Worm (Caenorhabditis elegans) whole organism, early embryonic: ENCODE results near the gene mrps-34.

ENCODE experiments used
- B0310.2 ChIP-seq: sonication (generic microtip); optimal IDR thresholded peaks from 2 replicates; lab custom pipeline; 2016; ENCODE audit warnings: mild to moderate bottlenecking, missing genetic modification characterization, missing compliant biosample characterization
- F13C5.2 ChIP-seq: sonication (generic microtip); optimal IDR thresholded peaks from 2 replicates; lab custom pipeline; 2017; ENCODE audit warnings: mild to moderate bottlenecking, missing genetic modification characterization, inconsistent platforms, missing compliant biosample characterization
- aly-1 ChIP-seq: sonication (generic microtip); optimal IDR thresholded peaks from 2 replicates; lab custom pipeline; 2016; ENCODE audit warnings: missing genetic modification characterization, missing compliant biosample characterization
- ama-1 ChIP-seq: fragments of 150-350 bp; optimal IDR thresholded peaks from 2 replicates; lab custom pipeline; 2014
- ceh-13 ChIP-seq: fragments of 200-800 bp; sonication (Bioruptor generic); optimal IDR thresholded peaks from 2 replicates; lab custom pipeline; 2018; ENCODE audit warnings: mild to moderate bottlenecking, missing genetic modification characterization, missing compliant biosample characterization
- ceh-36 ChIP-seq: sonication (generic microtip); optimal IDR thresholded peaks from 2 replicates; lab custom pipeline; 2016; ENCODE audit warnings: missing genetic modification characterization, inconsistent platforms, missing compliant biosample characterization
- ets-7 ChIP-seq: sonication (generic microtip); optimal IDR thresholded peaks from 2 replicates; lab custom pipeline; 2016; ENCODE audit warnings: missing genotype, missing genetic modification characterization, missing compliant biosample characterization
- flt-1 ChIP-seq: fragments of 200-800 bp; sonication (Bioruptor generic); IDR thresholded peaks from 2 replicates; pipeline ENCODE4 v1.3.6; 2022; ENCODE audit warnings: missing genetic modification characterization, missing compliant biosample characterization
- hmbx-1 ChIP-seq: sonication (generic microtip); optimal IDR thresholded peaks from 2 replicates; lab custom pipeline; 2016; ENCODE audit warnings: mild to moderate bottlenecking, missing genetic modification characterization, missing compliant biosample characterization
- hmg-4 ChIP-seq: fragments of 200-800 bp; sonication (Bioruptor generic); optimal IDR thresholded peaks from 2 replicates; lab custom pipeline; 2018; ENCODE audit warnings: mild to moderate bottlenecking, missing genetic modification characterization, missing compliant biosample characterization
- hnd-1 ChIP-seq: sonication (generic microtip); optimal IDR thresholded peaks from 2 replicates; lab custom pipeline; 2016; ENCODE audit warnings: missing genetic modification characterization, missing compliant biosample characterization
- pes-1 ChIP-seq: fragments of 200-800 bp; sonication (Bioruptor generic); IDR thresholded peaks from 2 replicates; pipeline ENCODE4 v1.3.6; 2022; ENCODE audit warnings: missing genetic modification reagents, missing genetic modification characterization, missing compliant biosample characterization
- scrt-1 ChIP-seq: fragments of 200-800 bp; sonication (Bioruptor generic); IDR thresholded peaks from 2 replicates; pipeline ENCODE4 v1.3.6; 2022; ENCODE audit warnings: missing genetic modification characterization, missing compliant biosample characterization
- sea-1 ChIP-seq: fragments of 200-800 bp; sonication (Bioruptor generic); conservative IDR thresholded peaks from 2 replicates; pipeline ENCODE4 v1.3.6; 2022; ENCODE audit warnings: missing genetic modification characterization, missing compliant biosample characterization
- tbx-11 ChIP-seq: fragments of 200-800 bp; sonication (Bioruptor generic); IDR thresholded peaks from 2 replicates; pipeline ENCODE4 v1.3.6; 2022; ENCODE audit warnings: missing genetic modification characterization, missing compliant biosample characterization
- tbx-37 ChIP-seq: fragments of 200-800 bp; sonication (Bioruptor generic); conservative IDR thresholded peaks from 2 replicates; pipeline ENCODE4 v1.3.6; 2022; ENCODE audit warnings: missing genetic modification reagents, missing genetic modification characterization, missing compliant biosample characterization
- tra-4 ChIP-seq: sonication (generic microtip); optimal IDR thresholded peaks from 2 replicates; lab custom pipeline; 2017; ENCODE audit warnings: missing genetic modification characterization, missing compliant biosample characterization

Gene mrps-34

DNA sequence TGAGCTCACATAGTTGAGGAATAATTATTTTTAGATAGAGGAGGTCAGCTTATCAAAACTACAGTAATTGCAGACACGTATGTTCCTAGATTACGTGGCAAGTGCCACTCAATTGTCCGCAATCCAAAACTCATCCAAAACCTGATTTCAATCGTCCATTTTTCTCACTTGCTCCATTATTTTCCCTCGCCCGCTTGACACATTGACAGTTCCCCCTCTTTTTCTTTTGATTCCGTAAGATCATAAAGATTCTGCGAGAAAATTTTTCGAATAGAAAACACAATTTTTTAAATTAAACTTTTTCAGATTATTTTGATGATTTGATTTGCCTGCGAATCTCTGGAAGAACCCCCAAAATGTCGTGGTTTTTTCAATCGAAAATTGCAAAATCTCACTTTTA is 6.5 kb upstream of the mrps-34 start, which contains the start of gene M88.4:
M88.4 (plus strand) TSS at position 301 of the 400 bp plus-strand sequence.
- no peak for TF ChIP-seq flt-1
- no peak for TF ChIP-seq ets-7 (tag; lab: Kevin White, UChicago)
- TF ChIP-seq F13C5.2: no peak
- TF ChIP-seq B0310.2 (tag; lab: Kevin White, UChicago): no peak
- TF ChIP-seq pes-1 (GFP tag; lab: Robert Waterston, UW): no peak
- no peak for TF ChIP-seq hnd-1 (tag; lab: Kevin White, UChicago)
- TF ChIP-seq tbx-11 (GFP tag; lab: Robert Waterston, UW): no peak
- TF ChIP-seq ceh-13: no peak

DNA sequence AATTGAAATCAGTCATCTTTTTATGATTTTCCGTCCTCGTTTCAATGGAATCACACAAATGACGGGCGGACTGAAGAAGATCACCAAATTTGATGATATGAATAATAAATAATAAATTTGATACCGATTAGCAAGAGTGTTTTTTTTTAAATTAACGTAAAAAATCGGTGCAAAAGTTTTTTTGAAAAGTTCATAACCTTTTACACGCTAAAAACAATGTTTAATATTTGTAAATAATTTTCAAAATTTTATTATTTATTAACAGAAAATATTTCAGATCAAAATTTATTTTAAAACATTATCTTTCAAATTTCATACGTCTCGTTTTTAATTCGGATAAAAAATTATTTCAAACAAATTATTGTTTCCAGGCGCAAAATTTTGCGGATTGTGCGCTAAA is 2.7 kb upstream of the mrps-34 start, which contains the start of gene M88.3:
M88.3 (minus strand) TSS at position 101 of the 400 bp plus-strand sequence.
- TF ChIP-seq hmbx-1: no peak
- no peak for TF ChIP-seq F13C5.2
- no peak for TF ChIP-seq pes-1 (GFP tag; lab: Robert Waterston, UW)
- TF ChIP-seq sea-1 (GFP tag; lab: Robert Waterston, UW): no peak
- TF ChIP-seq tra-4: no peak
- no peak for TF ChIP-seq B0310.2 (tag; lab: Kevin White, UChicago)
- no peak for TF ChIP-seq tbx-37
- no peak for TF ChIP-seq ceh-13
- no peak for TF ChIP-seq flt-1
- TF ChIP-seq ets-7 (tag; lab: Kevin White, UChicago): no peak
- no peak for TF ChIP-seq hmg-4 (GFP tag; lab: Kevin White, UChicago)
- TF ChIP-seq aly-1 (tag; lab: Kevin White, UChicago): no peak
- no peak for TF ChIP-seq hnd-1 (tag; lab: Kevin White, UChicago)
- no peak for TF ChIP-seq tbx-11 (GFP tag; lab: Robert Waterston, UW)
- no peak for TF ChIP-seq ama-1
- TF ChIP-seq ceh-36 (tag; lab: Kevin White, UChicago): no peak
- TF ChIP-seq scrt-1: no peak

DNA sequence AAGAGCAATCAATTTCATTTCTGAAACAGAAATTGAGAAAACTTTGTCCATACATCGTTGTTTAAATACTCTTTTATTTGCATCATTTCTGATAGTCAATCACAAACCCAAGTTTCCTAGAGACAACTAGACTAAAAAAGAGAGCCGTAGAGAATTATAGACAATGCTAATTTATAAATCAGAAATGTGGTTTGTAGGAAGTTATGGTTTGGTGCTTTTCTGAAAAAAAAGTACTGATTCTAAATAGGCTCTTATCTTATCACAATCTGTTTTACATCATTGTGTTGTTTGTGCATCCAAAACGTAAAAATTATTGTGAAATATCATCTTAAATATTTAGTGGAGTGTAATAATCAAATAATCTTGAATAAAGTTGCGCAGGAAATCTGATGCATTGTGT is 1.6 kb downstream of the mrps-34 start, which contains the start of gene ugt-62:
ugt-62 (minus strand) TSS at position 20 of the 400 bp plus-strand sequence.
- no peak for TF ChIP-seq flt-1
- TF ChIP-seq ama-1: no peak
- no peak for TF ChIP-seq tra-4
- no peak for TF ChIP-seq ets-7 (tag; lab: Kevin White, UChicago)
- TF ChIP-seq scrt-1: no peak
- no peak for TF ChIP-seq hmbx-1
- TF ChIP-seq tbx-37: no peak
- no peak for TF ChIP-seq hmg-4 (GFP tag; lab: Kevin White, UChicago)
- TF ChIP-seq aly-1 (tag; lab: Kevin White, UChicago): no peak
- TF ChIP-seq B0310.2 (tag; lab: Kevin White, UChicago): no peak
- TF ChIP-seq sea-1 (GFP tag; lab: Robert Waterston, UW): no peak
- no peak for TF ChIP-seq ceh-36 (tag; lab: Kevin White, UChicago)
- TF ChIP-seq tbx-11 (GFP tag; lab: Robert Waterston, UW): no peak
- TF ChIP-seq F13C5.2: no peak
- no peak for TF ChIP-seq ceh-13
- TF ChIP-seq hnd-1 (tag; lab: Kevin White, UChicago): no peak
- no peak for TF ChIP-seq pes-1 (GFP tag; lab: Robert Waterston, UW)

DNA sequence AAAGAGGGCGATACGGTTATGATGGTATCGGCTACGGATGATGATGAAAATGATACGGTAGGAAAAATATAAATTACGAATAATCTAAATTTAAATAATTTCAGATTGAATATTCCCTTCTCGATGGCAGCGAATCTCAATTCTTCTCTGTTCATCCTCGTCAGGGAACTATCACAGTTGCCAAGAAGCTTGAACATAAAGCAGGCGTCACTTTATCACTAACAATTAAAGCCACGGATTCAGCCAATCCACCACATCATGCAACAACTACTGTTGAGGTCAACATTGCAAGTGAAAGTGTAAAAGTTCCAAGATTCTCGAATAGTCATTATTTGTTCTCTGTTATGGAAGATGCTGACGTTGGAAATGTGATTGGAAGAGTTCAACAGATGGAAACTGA is 11.3 kb downstream of the mrps-34 start:
- TF ChIP-seq scrt-1 (no peak), hmbx-1 (no peak), B0310.2 (tag; lab: Kevin White, UChicago) (no peak), hnd-1 (tag; lab: Kevin White, UChicago) (no peak), tbx-11 (GFP tag; lab: Robert Waterston, UW) (no peak), ceh-36 (tag; lab: Kevin White, UChicago) (no peak), F13C5.2 (no peak), hmg-4 (GFP tag; lab: Kevin White, UChicago) (no peak), sea-1 (GFP tag; lab: Robert Waterston, UW) (no peak), aly-1 (tag; lab: Kevin White, UChicago) (no peak), ets-7 (tag; lab: Kevin White, UChicago) (no peak), flt-1 (no peak), tra-4 (no peak)

DNA sequence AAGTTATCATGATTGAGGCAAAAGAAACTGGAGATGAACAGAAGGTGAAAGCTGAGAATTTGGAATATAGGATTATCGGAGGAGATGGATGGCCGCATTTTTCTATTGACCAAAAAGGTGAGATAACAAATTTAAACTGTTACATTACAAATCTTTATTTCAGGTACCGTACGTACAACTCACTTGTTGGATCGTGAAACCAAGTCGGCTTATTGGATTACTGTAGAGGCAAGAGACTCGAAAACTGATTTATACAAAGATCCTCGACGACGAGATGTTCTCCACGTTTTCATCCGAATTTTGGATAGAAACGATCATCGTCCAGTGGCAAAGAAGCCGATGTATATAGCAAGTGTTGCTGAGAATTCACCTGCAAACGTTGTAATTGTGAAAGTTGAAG is 16.3 kb downstream of the mrps-34 start:
- TF ChIP-seq tbx-11 (GFP tag; lab: Robert Waterston, UW): no peak
- TF ChIP-seq tbx-37: no peak
- no peak for TF ChIP-seq hmg-4 (GFP tag; lab: Kevin White, UChicago)
- no peak for TF ChIP-seq B0310.2 (tag; lab: Kevin White, UChicago)
- no peak for TF ChIP-seq scrt-1
- TF ChIP-seq ceh-36 (tag; lab: Kevin White, UChicago): no peak
- no peak for TF ChIP-seq flt-1
- TF ChIP-seq pes-1 (GFP tag; lab: Robert Waterston, UW): no peak
- TF ChIP-seq sea-1 (GFP tag; lab: Robert Waterston, UW): no peak
- no peak for TF ChIP-seq ama-1
- TF ChIP-seq hmbx-1: no peak
- TF ChIP-seq ceh-13: no peak
- TF ChIP-seq F13C5.2: no peak
- TF ChIP-seq tra-4: no peak
- no peak for TF ChIP-seq ets-7 (tag; lab: Kevin White, UChicago)
- no peak for TF ChIP-seq hnd-1 (tag; lab: Kevin White, UChicago)
- no peak for TF ChIP-seq aly-1 (tag; lab: Kevin White, UChicago)

DNA sequence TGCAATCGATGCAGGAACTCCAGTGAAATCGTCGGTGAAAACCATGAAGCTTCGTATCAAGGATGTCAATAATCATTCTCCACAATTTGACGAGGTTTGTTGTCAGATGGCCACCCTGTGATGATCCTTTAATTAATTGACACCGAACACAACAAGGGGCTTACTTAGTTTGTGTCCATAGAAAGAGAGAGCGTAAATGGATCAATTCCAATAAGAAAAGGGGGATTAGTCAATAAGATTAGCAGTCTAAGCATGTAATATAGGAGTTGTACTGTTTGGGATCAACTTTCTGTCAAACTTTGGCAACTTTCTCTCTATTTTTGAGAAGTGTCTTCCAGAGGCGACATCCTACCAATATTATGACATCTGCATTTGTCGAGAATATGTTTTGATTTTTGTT is 18.2 kb downstream of the mrps-34 start:
- no peak for TF ChIP-seq tbx-11 (GFP tag; lab: Robert Waterston, UW)
- no peak for TF ChIP-seq flt-1
- no peak for TF ChIP-seq sea-1 (GFP tag; lab: Robert Waterston, UW)
- peak; percentile 59 for TF ChIP-seq ceh-36 (tag; lab: Kevin White, UChicago)
- TF ChIP-seq B0310.2 (tag; lab: Kevin White, UChicago): no peak
- no peak for TF ChIP-seq tbx-37
- no peak for TF ChIP-seq ets-7 (tag; lab: Kevin White, UChicago)

DNA sequence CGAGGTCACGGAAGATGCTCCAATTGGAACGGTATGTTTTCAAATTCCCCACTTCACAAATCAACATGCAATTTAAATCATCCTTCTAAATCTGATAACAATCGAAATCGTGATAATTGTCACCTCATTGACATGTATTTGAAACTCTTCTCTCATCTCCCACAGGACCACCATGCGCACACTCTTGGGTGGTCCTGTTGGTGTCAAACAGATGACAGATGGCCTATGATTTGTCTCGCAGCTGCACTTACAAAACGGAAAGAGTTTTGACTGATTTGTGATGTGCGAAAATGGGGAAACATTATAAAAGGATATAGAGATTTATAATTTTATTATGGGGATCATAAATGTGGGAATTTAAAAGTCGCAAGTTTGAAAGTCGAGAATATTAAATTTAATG is 18.8 kb downstream of the mrps-34 start:
- TF ChIP-seq hnd-1 (tag; lab: Kevin White, UChicago) (no peak), tbx-11 (GFP tag; lab: Robert Waterston, UW) (no peak), ets-7 (tag; lab: Kevin White, UChicago) (no peak), hmbx-1 (no peak), scrt-1 (no peak), hmg-4 (GFP tag; lab: Kevin White, UChicago) (no peak), ceh-36 (tag; lab: Kevin White, UChicago) (no peak)
